Fruit fly (Drosophila melanogaster) whole organism, adult: ENCODE data around the gene CG7142.

Source experiments
- CG11617 ChIP-seq: fragments of 200-800 bp; sonication (Bioruptor generic); optimal IDR thresholded peaks from 2 replicates; lab custom pipeline; 2017; ENCODE audit warnings: mild to moderate bottlenecking, missing biosample characterization, missing genetic modification reagents, missing genetic modification characterization
- CG12768 ChIP-seq: fragments of 200-800 bp; sonication (Bioruptor generic); optimal IDR thresholded peaks from 2 replicates; lab custom pipeline; 2017; ENCODE audit warnings: missing biosample characterization, missing genetic modification characterization, mild to moderate bottlenecking, moderate library complexity, missing genetic modification reagents
- CG14711 ChIP-seq: fragments of 200-800 bp; sonication (Bioruptor generic); optimal IDR thresholded peaks from 2 replicates; lab custom pipeline; 2018; ENCODE audit warnings: missing biosample characterization, mild to moderate bottlenecking, missing genetic modification characterization, moderate library complexity
- CG1620 ChIP-seq: fragments of 200-800 bp; sonication (Bioruptor generic); optimal IDR thresholded peaks from 2 replicates; lab custom pipeline; 2016; ENCODE audit warnings: missing biosample characterization, missing genetic modification characterization
- CG33017 ChIP-seq: fragments of 200-800 bp; sonication (Bioruptor generic); optimal IDR thresholded peaks from 2 replicates; lab custom pipeline; 2018; ENCODE audit warnings: missing biosample characterization, mild to moderate bottlenecking, missing genetic modification characterization, moderate library complexity
- CG5204 ChIP-seq: fragments of 200-800 bp; sonication (Bioruptor generic); optimal IDR thresholded peaks from 2 replicates; lab custom pipeline; 2016; ENCODE audit warnings: missing biosample characterization, missing genetic modification characterization
- CG7045 ChIP-seq: fragments of 200-800 bp; sonication (Bioruptor generic); optimal IDR thresholded peaks from 2 replicates; lab custom pipeline; 2017; ENCODE audit warnings: missing biosample characterization, mild to moderate bottlenecking, missing genetic modification characterization
- CG7101 ChIP-seq: fragments of 200-800 bp; sonication (Bioruptor generic); optimal IDR thresholded peaks from 2 replicates; lab custom pipeline; 2018; ENCODE audit warnings: missing biosample characterization, mild to moderate bottlenecking, missing genetic modification characterization, moderate library complexity
- Clk ChIP-seq: fragments of 200-800 bp; sonication (Bioruptor generic); optimal IDR thresholded peaks from 2 replicates; lab custom pipeline; 2017; ENCODE audit warnings: missing biosample characterization, missing genetic modification characterization
- Crg-1 ChIP-seq: fragments of 200-800 bp; sonication (Bioruptor generic); optimal IDR thresholded peaks from 2 replicates; lab custom pipeline; 2016; ENCODE audit warnings: missing biosample characterization, missing genetic modification characterization
- Hr96 ChIP-seq: fragments of 200-800 bp; sonication (Bioruptor generic); optimal IDR thresholded peaks from 2 replicates; lab custom pipeline; 2016; ENCODE audit warnings: missing biosample characterization, missing genetic modification characterization
- Mnt ChIP-seq: fragments of 200-800 bp; sonication (Bioruptor generic); optimal IDR thresholded peaks from 2 replicates; lab custom pipeline; 2016; ENCODE audit warnings: missing biosample characterization, mild to moderate bottlenecking, missing genetic modification characterization
- bab1 ChIP-seq: fragments of 200-800 bp; sonication (Bioruptor generic); optimal IDR thresholded peaks from 3 replicates; lab custom pipeline; 2019; ENCODE audit warnings: missing biosample characterization, mild to moderate bottlenecking, missing genetic modification characterization, moderate library complexity
- cic ChIP-seq: fragments of 200-800 bp; sonication (Bioruptor generic); optimal IDR thresholded peaks from 2 replicates; lab custom pipeline; 2017; ENCODE audit warnings: missing biosample characterization, mild to moderate bottlenecking, missing genetic modification characterization, moderate library complexity
- cnc ChIP-seq, 2 experiments: fragments of >200 bp; optimal IDR thresholded peaks; 2 replicates each; lab custom pipeline; 2017
- kay ChIP-seq: fragments of 200-800 bp; sonication (Bioruptor generic); peaks from one replicate; lab custom pipeline; 2016; ENCODE audit warnings: missing biosample characterization, missing genetic modification characterization, borderline replicate concordance
- ovo ChIP-seq: fragments of 200-800 bp; sonication (Bioruptor generic); optimal IDR thresholded peaks from 2 replicates; lab custom pipeline; 2016; ENCODE audit warnings: missing biosample characterization, missing genetic modification characterization
- pad ChIP-seq: fragments of 200-800 bp; sonication (Bioruptor generic); optimal IDR thresholded peaks from 3 replicates; lab custom pipeline; 2017; ENCODE audit warnings: missing biosample characterization, missing genetic modification characterization, mild to moderate bottlenecking, moderate library complexity, missing genetic modification reagents
- tj ChIP-seq: fragments of 200-800 bp; sonication (Bioruptor generic); optimal IDR thresholded peaks from 3 replicates; lab custom pipeline; 2017; ENCODE audit warnings: missing biosample characterization, mild to moderate bottlenecking, missing genetic modification characterization, moderate library complexity
- toe ChIP-seq: fragments of 200-800 bp; sonication (Bioruptor generic); optimal IDR thresholded peaks from 2 replicates; lab custom pipeline; 2016; ENCODE audit warnings: missing biosample characterization, missing genetic modification characterization

CG7142 gene

dm6 chr3R:18243000-18243399 is 36.3 kb downstream of the CG7142 start:
- TF ChIP-seq CG7045 = no peak
- no peak for TF ChIP-seq pad (GFP tag; lab: Kevin White, UChicago)
- TF ChIP-seq cnc (optimal IDR thresholded peaks at IDR 0.05; lab: Kevin White, UChicago) = peak in 1 of 2 experiments; percentile 35

dm6 chr3R:18242089-18242955 is 37.0 kb downstream of the CG7142 start, which contains the start of the genes CG7156 and 14-3-3epsilon:
TSS of gene CG7156 (minus strand) at chr3R:18242159.
TSS of gene 14-3-3epsilon (plus strand) at chr3R:18242531.
- no peak for TF ChIP-seq CG5204
- TF ChIP-seq Crg-1 (GFP tag; lab: Kevin White, UChicago) = no peak
- TF ChIP-seq tj = no peak
- TF ChIP-seq toe = peak; percentile 28
- TF ChIP-seq CG1620 (GFP tag; lab: Kevin White, UChicago) = peak; percentile 28
- TF ChIP-seq CG7045 = peak; percentile 22
- TF ChIP-seq cic (GFP tag; lab: Kevin White, UChicago) = no peak
- peak; percentile 8 for TF ChIP-seq ovo
- TF ChIP-seq Clk (GFP tag; lab: Kevin White, UChicago) = no peak
- TF ChIP-seq CG7101 (tag; lab: Kevin White, UChicago) = peak; percentile 52
- TF ChIP-seq pad (GFP tag; lab: Kevin White, UChicago) = peak; percentile 5
- TF ChIP-seq Mnt (GFP tag; lab: Kevin White, UChicago) = peak; percentile 53
- TF ChIP-seq CG33017 = no peak
- TF ChIP-seq kay (GFP tag; lab: Kevin White, UChicago) = no peak
- peak; percentile 50 for TF ChIP-seq bab1 (GFP tag; lab: Kevin White, UChicago)
- peak; percentile 25 for TF ChIP-seq Hr96 (GFP tag; lab: Kevin White, UChicago)
- peak; percentile 13 for TF ChIP-seq CG14711 (tag; lab: Kevin White, UChicago)
- TF ChIP-seq CG12768 (GFP tag; lab: Kevin White, UChicago) = peak; percentile 25
- TF ChIP-seq CG11617 = no peak
- no peak for TF ChIP-seq cnc (optimal IDR thresholded peaks at IDR 0.05; lab: Kevin White, UChicago)

DNA sequence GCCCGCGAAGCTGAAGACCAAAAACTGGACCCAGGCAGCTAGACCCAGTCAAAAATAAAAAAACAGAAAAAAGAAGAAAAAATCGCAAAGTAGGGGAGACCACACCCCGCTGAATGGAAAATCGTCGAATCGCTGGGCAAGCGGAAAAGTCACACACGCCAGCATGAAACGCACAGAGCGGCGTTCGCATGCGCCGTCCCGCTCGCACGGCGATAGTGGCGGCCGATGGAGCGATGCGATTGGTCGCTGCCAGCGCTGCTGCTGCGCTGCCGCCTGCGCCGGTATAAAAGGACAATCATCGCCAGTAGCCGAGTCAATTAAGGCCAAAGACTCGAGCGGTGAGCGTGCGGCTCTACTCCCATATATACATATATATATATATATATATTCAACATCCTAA is 43.4 kb downstream of the CG7142 start, which contains the start of gene repo:
TSS of gene repo (plus strand) at position 314 of the 400 bp plus-strand sequence.
- TF ChIP-seq CG14711 (tag; lab: Kevin White, UChicago) (no peak), CG12768 (GFP tag; lab: Kevin White, UChicago) (no peak), CG1620 (GFP tag; lab: Kevin White, UChicago) (no peak), tj (peak; percentile 1), pad (GFP tag; lab: Kevin White, UChicago) (peak; percentile 13)

- TF ChIP-seq CG11617 (no peak), ovo (no peak), CG5204 (no peak), CG7045 (no peak), toe (no peak), bab1 (GFP tag; lab: Kevin White, UChicago) (no peak), kay (GFP tag; lab: Kevin White, UChicago) (no peak), cnc (optimal IDR thresholded peaks at IDR 0.05; lab: Kevin White, UChicago) (no peak), Crg-1 (GFP tag; lab: Kevin White, UChicago) (no peak)
These were observed 44.5 kb downstream of the CG7142 start for dm6 chr3R:18234699-18235257.

dm6 chr3R:18232187-18232586 is 47.1 kb downstream of the CG7142 start:
- no peak for TF ChIP-seq Mnt (GFP tag; lab: Kevin White, UChicago)
- TF ChIP-seq Hr96 (GFP tag; lab: Kevin White, UChicago) = no peak
- no peak for TF ChIP-seq CG5204

DNA sequence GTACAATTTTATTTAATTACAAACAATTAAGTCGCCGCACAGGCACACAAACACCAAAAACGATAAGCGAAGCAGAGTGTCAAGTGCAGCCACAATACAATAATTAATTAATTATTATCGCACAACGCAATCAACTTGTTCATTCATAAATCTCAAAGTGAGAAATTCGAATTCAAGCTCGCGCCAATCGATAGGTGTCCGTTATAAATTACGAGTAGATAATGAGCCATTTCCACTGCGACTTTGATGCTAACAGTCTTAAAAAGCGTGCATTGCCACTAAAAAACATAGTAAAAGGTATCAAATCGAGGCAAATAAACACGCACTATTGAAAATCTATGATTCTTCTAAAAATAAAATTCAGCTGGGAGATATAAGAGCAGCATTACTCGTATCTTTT is 49.1 kb downstream of the CG7142 start:
- peak; percentile 16 for TF ChIP-seq cic (GFP tag; lab: Kevin White, UChicago)
- no peak for TF ChIP-seq CG7101 (tag; lab: Kevin White, UChicago)

dm6 chr3R:18228713-18229222 is 50.6 kb downstream of the CG7142 start:
- TF ChIP-seq CG12768 (GFP tag; lab: Kevin White, UChicago) (peak; percentile 40), CG5204 (no peak)
